Worm (Caenorhabditis elegans): ENCODE results near the gene Y66H1A.5.

Y66H1A.5 gene

DNA sequence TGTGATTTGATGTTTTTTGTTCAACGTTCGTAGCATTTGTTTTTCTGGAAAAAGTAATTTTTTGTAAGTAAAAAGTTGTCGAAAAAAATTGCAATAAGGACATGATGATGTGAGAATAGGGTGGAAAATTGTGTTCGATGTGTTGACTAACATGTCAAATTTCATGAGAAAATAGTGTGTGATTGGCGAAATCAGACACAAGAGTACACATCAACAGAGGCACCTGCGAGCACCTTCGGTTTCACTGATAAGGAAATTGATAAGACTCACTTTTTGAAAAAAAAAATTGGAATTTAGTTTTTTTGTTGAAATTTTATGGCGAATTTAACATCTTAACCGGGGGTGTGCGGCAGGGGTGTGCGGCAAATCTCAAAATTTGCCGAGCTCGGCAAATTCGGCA lies 11.6 kb upstream of the Y66H1A.5 start, which contains the start of gene hum-8:
Gene hum-8, minus strand, starts transcription at position 46 of the 400 bp plus-strand sequence.
- TF ChIP-seq elt-3 (tag; optimal IDR thresholded peaks at IDR 0.05) = no peak
- no peak for TF ChIP-seq nhr-43 (tag; optimal IDR thresholded peaks at IDR 0.05; ENCODE audit: poor library complexity, severe bottlenecking)
- no peak for TF ChIP-seq fkh-2 (tag; optimal IDR thresholded peaks at IDR 0.05)
- TF ChIP-seq nhr-67 (tag; optimal IDR thresholded peaks at IDR 0.05) = no peak
- TF ChIP-seq eor-1 (tag; optimal IDR thresholded peaks at IDR 0.05) = no peak
- TF ChIP-seq snpc-4 (tag; optimal IDR thresholded peaks at IDR 0.05) = no peak
- TF ChIP-seq ceh-82 (tag; optimal IDR thresholded peaks at IDR 0.05) = no peak
- peak; percentile 67 for TF ChIP-seq pha-4 (tag; optimal IDR thresholded peaks at IDR 0.05)
- TF ChIP-seq skn-1 (tag; optimal IDR thresholded peaks at IDR 0.05) = no peak
- TF ChIP-seq lin-39 (tag; optimal IDR thresholded peaks at IDR 0.05) = no peak
- TF ChIP-seq ama-1 (optimal IDR thresholded peaks at IDR 0.05) = no peak
- peak; percentile 86 for TF ChIP-seq elt-2 (tag; optimal IDR thresholded peaks at IDR 0.05)
- no peak for TF ChIP-seq nhr-28 (tag; optimal IDR thresholded peaks at IDR 0.05)
- TF ChIP-seq elt-1 (tag; optimal IDR thresholded peaks at IDR 0.05) = no peak
- no peak for TF ChIP-seq nhr-23 (tag; optimal IDR thresholded peaks at IDR 0.05)
- no peak for TF ChIP-seq lin-15B (tag; optimal IDR thresholded peaks at IDR 0.05)
- TF ChIP-seq nfya-1 (tag; optimal IDR thresholded peaks at IDR 0.05; ENCODE audit: insufficient read depth) = no peak
- no peak for TF ChIP-seq ztf-4 (tag; optimal IDR thresholded peaks at IDR 0.05)
- TF ChIP-seq egl-27 (tag; optimal IDR thresholded peaks at IDR 0.05) = no peak
- TF ChIP-seq daf-12 (tag; optimal IDR thresholded peaks at IDR 0.05) = no peak
- no peak for TF ChIP-seq fos-1 (tag; optimal IDR thresholded peaks at IDR 0.05)
- no peak for TF ChIP-seq R02D3.7 (tag; optimal IDR thresholded peaks at IDR 0.05)
- no peak for TF ChIP-seq ceh-16 (tag; optimal IDR thresholded peaks at IDR 0.05)
- peak; percentile 37 for TF ChIP-seq pqm-1 (tag; optimal IDR thresholded peaks at IDR 0.05)
- no peak for TF ChIP-seq nhr-12 (tag; optimal IDR thresholded peaks at IDR 0.05)

DNA sequence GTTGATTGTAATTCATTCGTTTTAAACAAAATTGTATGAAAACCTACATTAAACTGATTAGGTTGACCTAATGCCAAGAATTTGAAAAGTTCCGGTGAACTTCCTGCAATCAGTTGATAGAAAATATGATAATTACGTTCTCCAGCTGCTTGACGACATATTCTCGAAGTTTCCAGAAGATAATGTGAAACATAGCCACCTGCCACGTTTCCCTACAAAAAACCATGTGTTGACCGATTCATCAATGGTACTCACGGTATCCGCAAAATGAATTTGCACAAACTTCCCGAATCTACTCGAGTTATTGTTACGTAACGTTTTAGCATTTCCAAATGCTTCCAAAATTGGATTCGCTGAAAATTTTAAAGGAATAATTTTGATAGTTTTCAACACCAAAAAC lies 9.5 kb upstream of the Y66H1A.5 start:
- TF ChIP-seq ceh-28 (tag; optimal IDR thresholded peaks at IDR 0.05) = no peak
- TF ChIP-seq unc-62 (GFP tag; optimal IDR thresholded peaks at IDR 0.05) = no peak
- no peak for TF ChIP-seq egl-27 (tag; optimal IDR thresholded peaks at IDR 0.05)
- TF ChIP-seq snpc-4 (tag; optimal IDR thresholded peaks at IDR 0.05) = no peak
- TF ChIP-seq zag-1 (tag; optimal IDR thresholded peaks at IDR 0.05) = no peak
- no peak for TF ChIP-seq pha-4 (tag; optimal IDR thresholded peaks at IDR 0.05)
- no peak for TF ChIP-seq mml-1 (tag; optimal IDR thresholded peaks at IDR 0.05)
- TF ChIP-seq tbx-2 (tag; optimal IDR thresholded peaks at IDR 0.05) = no peak
- TF ChIP-seq lin-15B (tag; optimal IDR thresholded peaks at IDR 0.05) = no peak
- TF ChIP-seq lin-39 (tag; optimal IDR thresholded peaks at IDR 0.05) = no peak
- TF ChIP-seq elt-2 (tag; optimal IDR thresholded peaks at IDR 0.05) = no peak
- TF ChIP-seq lsy-12 (tag; optimal IDR thresholded peaks at IDR 0.05) = no peak
- TF ChIP-seq elt-1 (tag; optimal IDR thresholded peaks at IDR 0.05) = no peak

DNA sequence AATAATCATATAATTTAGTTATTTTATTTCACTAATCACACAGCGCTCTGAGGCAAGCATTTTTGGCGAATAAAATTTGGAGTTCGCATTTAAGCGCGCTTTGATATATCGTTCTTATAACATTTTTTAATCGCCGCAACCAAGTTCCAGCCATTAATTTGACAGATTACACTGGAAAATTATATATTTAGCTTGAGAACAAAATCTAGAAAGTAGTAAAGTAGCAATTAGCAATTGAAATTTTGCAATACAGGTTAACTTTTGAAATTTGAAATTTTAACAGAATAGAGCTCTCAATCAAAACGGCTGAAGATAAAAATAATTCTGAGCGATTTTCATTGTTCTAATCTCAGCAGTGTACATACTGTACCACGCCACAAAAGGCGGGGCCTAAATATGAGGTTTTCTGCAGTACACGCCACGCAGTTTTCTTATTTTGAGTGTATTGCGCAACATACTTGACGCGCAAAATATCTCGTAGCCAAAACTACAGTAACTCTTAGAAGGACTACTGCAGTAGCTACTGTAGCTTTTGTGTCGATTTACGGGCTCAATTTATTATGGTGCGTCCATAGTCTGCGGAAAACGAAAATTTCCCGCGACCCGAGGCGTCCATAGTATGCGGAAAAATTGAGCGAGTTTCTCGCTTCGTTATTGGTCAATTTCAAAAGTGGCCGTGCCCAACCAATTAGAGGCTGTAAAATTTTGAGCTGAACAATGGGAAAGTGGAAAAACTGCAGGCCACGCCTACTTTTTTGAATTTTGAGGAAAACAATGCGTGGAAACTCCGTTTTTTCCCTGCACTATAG lies 1.6 kb downstream of the Y66H1A.5 start:
- TF ChIP-seq jun-1 (tag; optimal IDR thresholded peaks at IDR 0.05) = no peak
- TF ChIP-seq nfya-1 (tag; optimal IDR thresholded peaks at IDR 0.05; ENCODE audit: insufficient read depth) = peak; percentile 28

DNA sequence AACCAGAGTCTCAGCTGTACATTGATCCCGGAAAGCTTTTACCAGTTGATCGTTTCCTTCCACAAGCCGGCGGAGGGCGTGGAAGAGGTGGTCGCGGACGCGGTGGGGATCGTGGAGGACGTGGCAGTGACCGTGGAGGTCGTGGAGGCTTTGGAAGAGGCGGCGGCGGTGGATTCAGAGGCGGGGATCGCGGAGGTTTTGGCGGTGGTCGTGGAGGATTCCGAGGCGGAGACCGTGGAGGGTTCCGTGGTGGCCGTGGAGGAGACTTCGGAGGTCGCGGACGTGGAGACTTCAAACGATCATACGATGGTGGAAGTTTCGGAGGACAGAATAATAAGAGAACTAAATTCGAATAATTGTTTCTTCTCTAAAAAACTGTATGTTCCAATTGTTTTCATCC lies 2.3 kb downstream of the Y66H1A.5 start:
- TF ChIP-seq hmg-11 (tag; optimal IDR thresholded peaks at IDR 0.05) (no peak), lin-15B (tag; optimal IDR thresholded peaks at IDR 0.05) (no peak), nhr-23 (tag; optimal IDR thresholded peaks at IDR 0.05) (no peak), ceh-28 (tag; optimal IDR thresholded peaks at IDR 0.05) (no peak), eor-1 (tag; optimal IDR thresholded peaks at IDR 0.05) (no peak), pha-4 (tag; optimal IDR thresholded peaks at IDR 0.05) (no peak), nhr-11 (tag; optimal IDR thresholded peaks at IDR 0.05) (no peak), elt-1 (tag; optimal IDR thresholded peaks at IDR 0.05) (no peak), elt-3 (tag; optimal IDR thresholded peaks at IDR 0.05) (no peak), ztf-11 (tag; optimal IDR thresholded peaks at IDR 0.05) (no peak), nhr-43 (tag; optimal IDR thresholded peaks at IDR 0.05; ENCODE audit: poor library complexity, severe bottlenecking) (no peak), nfya-1 (tag; optimal IDR thresholded peaks at IDR 0.05; ENCODE audit: insufficient read depth) (no peak), mdl-1 (tag; optimal IDR thresholded peaks at IDR 0.05) (no peak), R02D3.7 (tag; optimal IDR thresholded peaks at IDR 0.05) (no peak), tbx-2 (tag; optimal IDR thresholded peaks at IDR 0.05) (no peak), elt-2 (tag; optimal IDR thresholded peaks at IDR 0.05) (no peak), egl-5 (tag; optimal IDR thresholded peaks at IDR 0.05) (no peak), lsy-12 (tag; optimal IDR thresholded peaks at IDR 0.05) (no peak)

All from whole organism, L3 larva.